Worm (Caenorhabditis elegans) whole organism, young adult: Measurements from ENCODE around the gene dhs-12.

Experiments used
- D2030.7 ChIP-seq: fragments of 200-800 bp; sonication (Bioruptor generic); IDR thresholded peaks from 2 replicates; pipeline ENCODE4 v1.3.6; 2022; ENCODE audit warnings: missing genetic modification reagents, missing genetic modification characterization, missing compliant biosample characterization
- Y67H2A.10 ChIP-seq: fragments of 200-800 bp; sonication (Bioruptor generic); conservative IDR thresholded peaks from 2 replicates; pipeline ENCODE4 v1.3.6; 2022; ENCODE audit warnings: missing genetic modification reagents, missing genetic modification characterization, missing compliant biosample characterization
- akir-1 ChIP-seq: fragments of 200-800 bp; sonication (Bioruptor generic); optimal IDR thresholded peaks from 2 replicates; lab custom pipeline; 2018; ENCODE audit warnings: mild to moderate bottlenecking, missing genetic modification characterization, moderate library complexity, missing compliant biosample characterization
- ccch-3 ChIP-seq: fragments of 200-800 bp; sonication (Bioruptor generic); optimal IDR thresholded peaks from 2 replicates; lab custom pipeline; 2018; ENCODE audit warnings: mild to moderate bottlenecking, missing genetic modification characterization, missing compliant biosample characterization
- ceh-27 ChIP-seq: fragments of 200-800 bp; sonication (Bioruptor generic); optimal IDR thresholded peaks from 2 replicates; lab custom pipeline; 2018; ENCODE audit warnings: mild to moderate bottlenecking, missing genetic modification characterization, moderate library complexity, missing compliant biosample characterization
- hrde-1 ChIP-seq: sonication (generic microtip); optimal IDR thresholded peaks from 2 replicates; lab custom pipeline; 2016; ENCODE audit warnings: missing genetic modification characterization, mild to moderate bottlenecking, missing compliant biosample characterization, moderate library complexity, missing genotype, missing genetic modification reagents, borderline replicate concordance
- mes-4 ChIP-seq: sonication (generic microtip); optimal IDR thresholded peaks from 2 replicates; lab custom pipeline; 2016; ENCODE audit warnings: missing genotype, missing genetic modification characterization, missing compliant biosample characterization
- unc-62 ChIP-seq: fragments of 150-350 bp; optimal IDR thresholded peaks from 2 replicates; lab custom pipeline; 2014; ENCODE audit warnings: missing biosample characterization, missing genetic modification reagents, missing genetic modification characterization
- xnd-1 ChIP-seq: sonication (generic microtip); optimal IDR thresholded peaks from 2 replicates; lab custom pipeline; 2016; ENCODE audit warnings: missing genotype, missing genetic modification reagents, missing genetic modification characterization, missing compliant biosample characterization
- ztf-18 ChIP-seq: sonication (generic microtip); optimal IDR thresholded peaks from 2 replicates; lab custom pipeline; 2016; ENCODE audit warnings: missing genotype, mild to moderate bottlenecking, missing genetic modification characterization, missing compliant biosample characterization
- ztf-26 ChIP-seq: sonication (generic microtip); optimal IDR thresholded peaks from 2 replicates; lab custom pipeline; 2017; ENCODE audit warnings: missing genetic modification characterization, missing compliant biosample characterization
- ztf-28 ChIP-seq: fragments of 200-800 bp; sonication (Bioruptor generic); IDR thresholded peaks from 2 replicates; pipeline ENCODE4 v1.3.6; 2022; ENCODE audit warnings: missing genetic modification reagents, missing genetic modification characterization, missing compliant biosample characterization

DNA sequence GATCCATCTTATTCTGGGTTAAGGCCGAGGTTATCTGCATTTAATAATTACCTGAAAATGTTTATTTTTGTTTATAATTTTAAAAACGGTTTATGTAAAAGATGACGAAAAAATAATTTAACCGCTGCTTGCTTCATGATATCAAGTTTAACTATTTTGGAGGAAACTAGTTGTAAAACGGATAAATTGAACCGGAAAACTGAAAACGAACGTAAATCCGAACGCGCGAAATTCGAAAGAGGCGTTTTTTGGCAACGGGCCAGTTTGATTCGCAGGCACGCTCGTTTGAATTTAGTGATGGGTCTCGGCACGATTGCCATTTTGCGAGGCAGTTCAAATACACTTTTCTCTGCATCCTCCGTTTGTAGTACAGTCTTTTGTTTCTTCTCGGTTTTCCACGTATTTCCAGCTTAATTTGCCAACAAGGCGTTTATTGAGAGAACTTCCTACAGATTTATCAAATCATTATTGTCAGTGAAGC lies 13.3 kb upstream of the dhs-12 start, which contains the start of the genes gtbp-1 and K08F4.3:
- TF ChIP-seq ztf-28 (GFP tag; lab: Robert Waterston, UW) (no peak), ceh-27 (GFP tag; lab: Kevin White, UChicago) (peak; percentile 34), mes-4 (tag; lab: Kevin White, UChicago) (no peak), D2030.7 (GFP tag; lab: Robert Waterston, UW) (peak; percentile 65), ccch-3 (GFP tag; lab: Kevin White, UChicago) (no peak), ztf-26 (no peak), ztf-18 (no peak), unc-62 (GFP tag; lab: Kevin White, UChicago) (no peak), xnd-1 (tag; lab: Kevin White, UChicago) (peak; percentile 8), akir-1 (GFP tag; lab: Kevin White, UChicago) (no peak), Y67H2A.10 (GFP tag; lab: Robert Waterston, UW) (no peak), hrde-1 (no peak)
